Worm (Caenorhabditis elegans) whole organism, L4/young adult: Measurements from ENCODE around the gene str-116.

Experiments used
- W03F9.2 ChIP-seq: fragments of 150-350 bp; optimal IDR thresholded peaks from 2 replicates; lab custom pipeline; 2014; ENCODE audit warnings: missing biosample characterization, missing genetic modification characterization
- dao-5 ChIP-seq: sonication (generic microtip); optimal IDR thresholded peaks from 2 replicates; lab custom pipeline; 2016; ENCODE audit warnings: missing genotype, missing genetic modification characterization, moderate library complexity, missing compliant biosample characterization
- him-1 ChIP-seq: sonication (generic microtip); optimal IDR thresholded peaks from 2 replicates; lab custom pipeline; 2016; ENCODE audit warnings: missing genotype, missing genetic modification reagents, missing genetic modification characterization, missing compliant biosample characterization

ce11 chrV:11312904-11313303 is 46.1 kb downstream of the str-116 start:
- TF ChIP-seq dao-5: no peak
- TF ChIP-seq him-1 (tag; lab: Kevin White, UChicago): no peak
- TF ChIP-seq W03F9.2 (tag; lab: Kevin White, UChicago): no peak
